Worm (Caenorhabditis elegans): ENCODE results near the gene dpy-4.
"Not testable (repeated sequence)": the region's sequence is repeated elsewhere in the genome, so short reads cannot be mapped to it uniquely, and the experiment has no call there.

Gene dpy-4

ce11 chrIV:15006494-15006893, 19.9 kb upstream of the dpy-4 start, which contains the start of gene Y41E3.6:
Gene Y41E3.6, plus strand, starts transcription at chrIV:15006794.
- TF ChIP-seq zim-3 (tag; optimal IDR thresholded peaks at IDR 0.05); nhr-90 (tag; optimal IDR thresholded peaks at IDR 0.05); ccch-3 (GFP tag; optimal IDR thresholded peaks at IDR 0.05): not testable (repeated sequence)

DNA sequence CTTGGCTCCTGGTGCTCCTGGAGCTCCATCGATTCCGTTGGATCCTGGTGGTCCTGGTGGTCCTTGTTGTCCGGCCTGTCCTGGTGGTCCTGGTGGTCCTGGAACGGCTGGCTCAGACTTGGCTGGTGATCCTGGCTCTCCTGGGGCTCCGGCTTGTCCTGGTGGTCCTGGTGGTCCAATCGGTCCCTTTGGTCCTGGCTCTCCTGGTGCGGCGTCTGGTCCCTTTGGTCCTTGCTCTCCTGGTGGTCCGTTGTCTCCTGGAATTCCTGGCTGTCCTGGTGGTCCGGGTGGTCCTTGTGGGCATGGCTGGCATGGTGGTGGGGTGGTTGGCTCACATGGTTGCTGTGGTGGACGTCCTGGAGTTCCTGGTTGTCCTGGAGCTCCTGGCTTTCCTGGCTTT, 725 bp downstream of the dpy-4 start:
- TF ChIP-seq Y79H2A.3 (GFP tag; conservative IDR thresholded peaks at IDR 0.05) (no peak), egrh-3 (GFP tag; IDR thresholded peaks at IDR 0.05) (peak; percentile 88)

- no peak for TF ChIP-seq Y67H2A.10 (GFP tag; conservative IDR thresholded peaks at IDR 0.05)
- no peak for TF ChIP-seq snpc-4 (GFP tag; optimal IDR thresholded peaks at IDR 0.05)
- peak in 2 of 4 experiments; percentile 60 to 68 for TF ChIP-seq snpc-4 (tag; optimal IDR thresholded peaks at IDR 0.05)
Measured at ce11 chrIV:14985019-14985418, 1.6 kb downstream of the dpy-4 start.

ce11 chrIV:14981311-14981710, 5.3 kb downstream of the dpy-4 start, which contains the start of gene atln-2:
Gene atln-2, plus strand, starts transcription at chrIV:14981611.
- TF ChIP-seq him-1 (tag; optimal IDR thresholded peaks at IDR 0.05) (no peak), attf-6 (GFP tag; IDR thresholded peaks at IDR 0.05) (0 out of 2 replicates have a peak, but pooled peaks have one; percentile 6), snpc-4 (GFP tag; optimal IDR thresholded peaks at IDR 0.05) (no peak), snpc-4 (tag; optimal IDR thresholded peaks at IDR 0.05) (peak in 1 of 4 experiments; percentile 44), cebp-2 (GFP tag; IDR thresholded peaks at IDR 0.05) (no peak), efl-1 (GFP tag; optimal IDR thresholded peaks at IDR 0.05) (no peak)

- TF ChIP-seq nfya-2 (GFP tag; IDR thresholded peaks at IDR 0.05) (no peak), cebp-1 (GFP tag; IDR thresholded peaks at IDR 0.05) (no peak), cebp-1 (tag; optimal IDR thresholded peaks at IDR 0.05) (no peak), aptf-3 (GFP tag; IDR thresholded peaks at IDR 0.05) (no peak), fkh-3 (tag; optimal IDR thresholded peaks at IDR 0.05) (no peak), Y67H2A.10 (GFP tag; conservative IDR thresholded peaks at IDR 0.05) (no peak), tbx-9 (tag; optimal IDR thresholded peaks at IDR 0.05; ENCODE audit: borderline replicate concordance) (no peak), somi-1 (GFP tag; optimal IDR thresholded peaks at IDR 0.05) (no peak)
Measured at ce11 chrIV:14978204-14978603, 8.4 kb downstream of the dpy-4 start.

- TF ChIP-seq hmg-1.2 (GFP tag; IDR thresholded peaks at IDR 0.05) = no peak
- no peak for TF ChIP-seq ceh-91 (GFP tag; IDR thresholded peaks at IDR 0.05)
- TF ChIP-seq D2030.7 (GFP tag; IDR thresholded peaks at IDR 0.05) = no peak
- TF ChIP-seq F39B2.1 (GFP tag; IDR thresholded peaks at IDR 0.05) = no peak
- TF ChIP-seq K12H6.12 (tag; optimal IDR thresholded peaks at IDR 0.05) = no peak
- TF ChIP-seq zfh-2 (GFP tag; conservative IDR thresholded peaks at IDR 0.05) = no peak
- no peak for TF ChIP-seq bed-2 (GFP tag; IDR thresholded peaks at IDR 0.05)
Measured at ce11 chrIV:14960061-14960460, 26.5 kb downstream of the dpy-4 start.

DNA sequence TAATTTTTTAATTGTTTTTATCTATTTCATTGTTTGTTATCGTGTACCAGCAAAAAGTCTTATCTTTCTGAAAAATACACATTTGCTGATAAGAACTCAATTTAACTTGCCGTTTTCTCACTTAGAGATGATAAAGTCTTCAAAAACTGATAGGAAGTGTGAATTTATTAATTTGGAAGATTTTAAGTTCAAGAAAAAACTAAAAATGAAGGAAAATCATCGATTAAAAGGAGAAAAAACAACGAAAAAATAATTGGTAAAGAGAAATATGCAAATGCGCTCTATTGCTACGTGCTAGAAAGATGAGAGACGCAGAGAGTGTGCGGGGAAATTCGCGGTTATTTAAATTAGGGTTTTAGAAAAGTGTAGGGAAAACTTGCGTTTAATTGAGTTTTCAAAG, 27.2 kb downstream of the dpy-4 start:
- TF ChIP-seq unc-130 (GFP tag; optimal IDR thresholded peaks at IDR 0.05) = peak; percentile 11
- TF ChIP-seq F52B5.7 (tag; optimal IDR thresholded peaks at IDR 0.05) = no peak
- peak; percentile 6 for TF ChIP-seq F49E8.2 (tag; optimal IDR thresholded peaks at IDR 0.05; ENCODE audit: insufficient read depth)
- TF ChIP-seq D2030.7 (GFP tag; IDR thresholded peaks at IDR 0.05) = peak; percentile 59; the same call in 1 of the 2 replicates
- TF ChIP-seq snpc-1.1 (tag; optimal IDR thresholded peaks at IDR 0.05; ENCODE audit: insufficient read depth) = peak; percentile 39
- TF ChIP-seq snpc-4 (GFP tag; optimal IDR thresholded peaks at IDR 0.05) = peak; percentile 94
- TF ChIP-seq snpc-4 (tag; optimal IDR thresholded peaks at IDR 0.05) = peak; percentile 34 to 97 (median 95)
- peak in 2 of 3 experiments; percentile 62 to 86 for TF ChIP-seq lin-35 (GFP tag; optimal IDR thresholded peaks at IDR 0.05)
- TF ChIP-seq mcd-1 (GFP tag; IDR thresholded peaks at IDR 0.05) = peak; percentile 94
- peak; percentile 78 for TF ChIP-seq hmg-1.2 (GFP tag; IDR thresholded peaks at IDR 0.05)
- TF ChIP-seq snpc-1.3 (tag; optimal IDR thresholded peaks at IDR 0.05; ENCODE audit: insufficient read depth) = peak; percentile 76
- no peak for TF ChIP-seq fkh-3 (tag; optimal IDR thresholded peaks at IDR 0.05)
- no peak for TF ChIP-seq pha-4 (tag; optimal IDR thresholded peaks at IDR 0.05)
- peak; percentile 43 for TF ChIP-seq lsl-1 (GFP tag; optimal IDR thresholded peaks at IDR 0.05)
- peak; percentile 12; the same call in 1 of the 2 replicates for TF ChIP-seq nfyb-1 (GFP tag; IDR thresholded peaks at IDR 0.05)
- no peak for TF ChIP-seq lsy-27 (tag; optimal IDR thresholded peaks at IDR 0.05; ENCODE audit: borderline replicate concordance, insufficient read depth)
